Fruit fly (Drosophila melanogaster) whole organism, embryonic: ENCODE data around the gene CG43693.
A peak's percentile ranks its signal among the peaks of the same experiment; 100 is the strongest.

Experiments used
- Antp ChIP-seq: fragments of 200-800 bp; sonication (Bioruptor generic); optimal IDR thresholded peaks from 3 replicates; lab custom pipeline; 2016; ENCODE audit warnings: missing biosample characterization, missing genetic modification characterization
- CG11696 ChIP-seq: fragments of 200-800 bp; sonication (Bioruptor generic); IDR thresholded peaks from 2 replicates; pipeline ENCODE4 v1.3.6; 2022; ENCODE audit warnings: missing biosample characterization, missing genetic modification characterization
- CG12104 ChIP-seq: fragments of 200-800 bp; sonication (Bioruptor generic); optimal IDR thresholded peaks from 3 replicates; lab custom pipeline; 2016; ENCODE audit warnings: missing biosample characterization, missing genetic modification characterization
- CG13123 ChIP-seq: fragments of 200-800 bp; sonication (Bioruptor generic); optimal IDR thresholded peaks from 2 replicates; lab custom pipeline; 2016; ENCODE audit warnings: missing biosample characterization, missing genetic modification characterization
- CG13296 ChIP-seq: fragments of 200-800 bp; sonication (Bioruptor generic); optimal IDR thresholded peaks from 3 replicates; lab custom pipeline; 2018; ENCODE audit warnings: missing biosample characterization, mild to moderate bottlenecking, missing genetic modification characterization
- CG13424 ChIP-seq: fragments of 200-800 bp; sonication (Bioruptor generic); optimal IDR thresholded peaks from 2 replicates; lab custom pipeline; 2019; ENCODE audit warnings: missing biosample characterization, mild to moderate bottlenecking, missing genetic modification characterization, moderate library complexity
- CG14050 ChIP-seq: fragments of 200-800 bp; sonication (Bioruptor generic); IDR thresholded peaks from 3 replicates; pipeline ENCODE4 v1.3.6; 2022; ENCODE audit warnings: missing biosample characterization, missing genetic modification characterization
- CG15514 ChIP-seq: fragments of 200-800 bp; sonication (Bioruptor generic); optimal IDR thresholded peaks from 3 replicates; lab custom pipeline; 2017; ENCODE audit warnings: missing biosample characterization, missing genetic modification characterization, mild to moderate bottlenecking, moderate library complexity, missing genetic modification reagents
- CG15696 ChIP-seq: fragments of 200-800 bp; sonication (Bioruptor generic); optimal IDR thresholded peaks from 2 replicates; lab custom pipeline; 2019; ENCODE audit warnings: missing biosample characterization, mild to moderate bottlenecking, missing genetic modification characterization, moderate library complexity
- CG16813 ChIP-seq: fragments of 200-800 bp; sonication (Bioruptor generic); IDR thresholded peaks from 3 replicates; pipeline ENCODE4 v1.3.6; 2022; ENCODE audit warnings: missing biosample characterization, missing genetic modification characterization; ENCODE audit not compliant: partially characterized antibody
- CG17612 ChIP-seq: fragments of 200-800 bp; sonication (Bioruptor generic); IDR thresholded peaks from 2 replicates; pipeline ENCODE4 v1.3.6; 2022; ENCODE audit warnings: missing biosample characterization, missing genetic modification characterization
- CG18476 ChIP-seq: fragments of 200-800 bp; sonication (Bioruptor generic); optimal IDR thresholded peaks from 2 replicates; lab custom pipeline; 2016; ENCODE audit warnings: missing biosample characterization, mild to moderate bottlenecking, missing genetic modification characterization
- CG2129 ChIP-seq: fragments of 200-800 bp; sonication (Bioruptor generic); IDR thresholded peaks from 2 replicates; pipeline ENCODE4 v1.3.6; 2022; ENCODE audit warnings: missing biosample characterization, missing genetic modification characterization; ENCODE audit not compliant: partially characterized antibody
- CG2678 ChIP-seq: fragments of 200-800 bp; sonication (Bioruptor generic); optimal IDR thresholded peaks from 3 replicates; lab custom pipeline; 2019; ENCODE audit warnings: missing biosample characterization, mild to moderate bottlenecking, missing genetic modification characterization, moderate library complexity
- CG33213 ChIP-seq: fragments of 200-800 bp; sonication (Bioruptor generic); optimal IDR thresholded peaks from 3 replicates; lab custom pipeline; 2016; ENCODE audit warnings: missing biosample characterization, missing genetic modification characterization
- CG5180 ChIP-seq: fragments of 200-800 bp; sonication (Bioruptor generic); optimal IDR thresholded peaks from 3 replicates; lab custom pipeline; 2017; ENCODE audit warnings: missing biosample characterization, missing genetic modification characterization, mild to moderate bottlenecking, moderate library complexity, missing genetic modification reagents
- CG6254 ChIP-seq: fragments of 200-800 bp; sonication (Bioruptor generic); optimal IDR thresholded peaks from 3 replicates; lab custom pipeline; 2017; ENCODE audit warnings: mild to moderate bottlenecking, missing biosample characterization, missing genetic modification reagents, missing genetic modification characterization
- CG7271 ChIP-seq: fragments of 200-800 bp; sonication (Bioruptor generic); optimal IDR thresholded peaks from 2 replicates; lab custom pipeline; 2018; ENCODE audit warnings: missing biosample characterization, mild to moderate bottlenecking, missing genetic modification characterization, moderate library complexity
- CoRest ChIP-seq: fragments of 200-800 bp; sonication (Bioruptor generic); optimal IDR thresholded peaks from 3 replicates; lab custom pipeline; 2018; ENCODE audit warnings: missing biosample characterization, mild to moderate bottlenecking, missing genetic modification characterization, moderate library complexity
- Deaf1 ChIP-seq: fragments of 200-800 bp; optimal IDR thresholded peaks from 3 replicates; lab custom pipeline; 2019; ENCODE audit warnings: missing biosample characterization, mild to moderate bottlenecking, missing genetic modification characterization, moderate library complexity
- Dek ChIP-seq: fragments of 200-800 bp; sonication (Bioruptor generic); optimal IDR thresholded peaks from 3 replicates; lab custom pipeline; 2019; ENCODE audit warnings: missing biosample characterization, mild to moderate bottlenecking, missing genetic modification characterization, moderate library complexity
- Fer2 ChIP-seq: fragments of 200-800 bp; sonication (Bioruptor generic); optimal IDR thresholded peaks from 2 replicates; lab custom pipeline; 2018; ENCODE audit warnings: missing biosample characterization, mild to moderate bottlenecking, missing genetic modification characterization, moderate library complexity
- Hand ChIP-seq: fragments of 200-800 bp; sonication (Bioruptor generic); optimal IDR thresholded peaks from 2 replicates; lab custom pipeline; 2017; ENCODE audit warnings: mild to moderate bottlenecking, missing biosample characterization, missing genetic modification reagents, missing genetic modification characterization
- HmgD ChIP-seq: fragments of 200-800 bp; sonication (Bioruptor generic); optimal IDR thresholded peaks from 3 replicates; lab custom pipeline; 2016; ENCODE audit warnings: missing biosample characterization, missing genetic modification characterization
- Lim3 ChIP-seq: fragments of 200-800 bp; sonication (Bioruptor generic); IDR thresholded peaks from 2 replicates; pipeline ENCODE4 v1.3.6; 2022; ENCODE audit warnings: missing biosample characterization, missing genetic modification characterization
- Lpt ChIP-seq: fragments of >200 bp; optimal IDR thresholded peaks from 2 replicates; lab custom pipeline; 2018; ENCODE audit warnings: missing biosample characterization, missing genetic modification characterization
- NC2α ChIP-seq: fragments of 200-800 bp; sonication (Bioruptor generic); optimal IDR thresholded peaks from 2 replicates; lab custom pipeline; 2016; ENCODE audit warnings: missing biosample characterization, missing genetic modification characterization
- Neu2 ChIP-seq: fragments of 200-800 bp; sonication (Bioruptor generic); optimal IDR thresholded peaks from 3 replicates; lab custom pipeline; 2016; ENCODE audit warnings: missing biosample characterization, missing genetic modification characterization, borderline replicate concordance
- Pdp1 ChIP-seq, 2 experiments: fragments of 200-800 bp; sonication (Bioruptor generic); optimal IDR thresholded peaks; 3 replicates each; lab custom pipeline; 2016; ENCODE audit warnings: missing biosample characterization in 2 of 2, missing genetic modification characterization in 2 of 2, mild to moderate bottlenecking in 1 of 2, moderate library complexity in 1 of 2
- Usf ChIP-seq: fragments of 200-800 bp; sonication (Bioruptor generic); optimal IDR thresholded peaks from 2 replicates; lab custom pipeline; 2017; ENCODE audit warnings: missing genotype, missing biosample characterization, missing genetic modification characterization
- ab ChIP-seq: fragments of 200-800 bp; sonication (Bioruptor generic); optimal IDR thresholded peaks from 2 replicates; lab custom pipeline; 2016; ENCODE audit warnings: missing biosample characterization, missing genetic modification characterization
- ac ChIP-seq: fragments of 200-800 bp; sonication (Bioruptor generic); optimal IDR thresholded peaks from 3 replicates; lab custom pipeline; 2017; ENCODE audit warnings: missing biosample characterization, mild to moderate bottlenecking, missing genetic modification characterization
- bigmax ChIP-seq: fragments of 200-800 bp; sonication (Bioruptor generic); optimal IDR thresholded peaks from 2 replicates; lab custom pipeline; 2018; ENCODE audit warnings: missing biosample characterization, mild to moderate bottlenecking, missing genetic modification characterization
- bowl ChIP-seq: fragments of 200-800 bp; sonication (Bioruptor generic); IDR thresholded peaks from 2 replicates; pipeline ENCODE4 v1.3.6; 2022; ENCODE audit warnings: missing biosample characterization, missing genetic modification characterization
- btn ChIP-seq: fragments of 200-800 bp; sonication (Bioruptor generic); optimal IDR thresholded peaks from 2 replicates; lab custom pipeline; 2016; ENCODE audit warnings: missing biosample characterization, missing genetic modification characterization
- caup ChIP-seq: fragments of 200-800 bp; sonication (Bioruptor generic); optimal IDR thresholded peaks from 3 replicates; lab custom pipeline; 2017; ENCODE audit warnings: missing biosample characterization, mild to moderate bottlenecking, missing genetic modification characterization, moderate library complexity; ENCODE audit not compliant: severe bottlenecking
- dm ChIP-seq: fragments of 200-800 bp; sonication (Bioruptor generic); optimal IDR thresholded peaks from 3 replicates; lab custom pipeline; 2016; ENCODE audit warnings: missing biosample characterization, missing genetic modification characterization
- emc ChIP-seq: fragments of 200-800 bp; sonication (Bioruptor generic); optimal IDR thresholded peaks from 2 replicates; lab custom pipeline; 2016; ENCODE audit warnings: missing biosample characterization, missing genetic modification characterization
- ewg ChIP-seq: fragments of 200-800 bp; sonication (Bioruptor generic); optimal IDR thresholded peaks from 3 replicates; lab custom pipeline; 2017; ENCODE audit warnings: mild to moderate bottlenecking, missing biosample characterization, missing genetic modification reagents, missing genetic modification characterization
- exex ChIP-seq: fragments of 200-800 bp; sonication (Bioruptor generic); optimal IDR thresholded peaks from 4 replicates; lab custom pipeline; 2018; ENCODE audit warnings: missing biosample characterization, mild to moderate bottlenecking, missing genetic modification characterization, moderate library complexity
- gcm2 ChIP-seq: fragments of 200-800 bp; sonication (Bioruptor generic); optimal IDR thresholded peaks from 2 replicates; lab custom pipeline; 2016; ENCODE audit warnings: missing biosample characterization, missing genetic modification characterization
- grn ChIP-seq: fragments of 200-800 bp; sonication (Bioruptor generic); optimal IDR thresholded peaks from 3 replicates; lab custom pipeline; 2017; ENCODE audit warnings: missing biosample characterization, missing genetic modification characterization
- ken ChIP-seq: fragments of 200-800 bp; sonication (Bioruptor generic); IDR thresholded peaks from 3 replicates; pipeline ENCODE4 v1.3.6; 2022; ENCODE audit warnings: missing biosample characterization, missing genetic modification characterization
- odd ChIP-seq: fragments of 200-800 bp; sonication (Bioruptor generic); optimal IDR thresholded peaks from 2 replicates; lab custom pipeline; 2017; ENCODE audit warnings: missing biosample characterization, mild to moderate bottlenecking, missing genetic modification characterization
- scrt ChIP-seq: fragments of 200-800 bp; sonication (Bioruptor generic); optimal IDR thresholded peaks from 2 replicates; lab custom pipeline; 2018; ENCODE audit warnings: missing biosample characterization, mild to moderate bottlenecking, missing genetic modification characterization, moderate library complexity
- stc ChIP-seq: fragments of 200-800 bp; sonication (Bioruptor generic); IDR thresholded peaks from 2 replicates; pipeline ENCODE4 v1.3.6; 2022; ENCODE audit warnings: missing biosample characterization, missing genetic modification characterization
- tgo ChIP-seq: fragments of 200-800 bp; sonication (Bioruptor generic); IDR thresholded peaks from 3 replicates; pipeline ENCODE4 v1.3.6; 2022; ENCODE audit warnings: missing biosample characterization, missing genetic modification characterization
- ttk ChIP-seq: fragments of 200-800 bp; sonication (Bioruptor generic); IDR thresholded peaks from 2 replicates; pipeline ENCODE4 v2.1.2; 2022; ENCODE audit warnings: missing biosample characterization, missing genetic modification characterization
- usp ChIP-seq: fragments of >200 bp; optimal IDR thresholded peaks from 2 replicates; lab custom pipeline; 2017; ENCODE audit warnings: missing biosample characterization, missing genetic modification characterization
- wek ChIP-seq: fragments of 200-800 bp; sonication (Bioruptor generic); optimal IDR thresholded peaks from 3 replicates; lab custom pipeline; 2018; ENCODE audit warnings: missing biosample characterization, mild to moderate bottlenecking, missing genetic modification characterization, moderate library complexity

CG43693 gene

dm6 chr3L:11064689-11065088 is 13.5 kb upstream of the CG43693 start, which contains the start of the genes CG32075, CG45101 and SuUR (continued):
- TF ChIP-seq HmgD (peak; percentile 73), CG2129 (GFP tag; lab: Robert Waterston, UW) (no peak), ken (GFP tag; lab: Robert Waterston, UW) (peak; percentile 89), CG18476 (GFP tag; lab: Kevin White, UChicago) (peak; percentile 82), bowl (GFP tag; lab: Robert Waterston, UW) (0 out of 2 replicates have a peak, but pooled peaks have one; percentile 40), ac (GFP tag; lab: Kevin White, UChicago) (peak; percentile 38), Hand (no peak), wek (GFP tag; lab: Kevin White, UChicago) (no peak), ewg (GFP tag; lab: Kevin White, UChicago) (peak; percentile 76), CG33213 (peak; percentile 91), Fer2 (tag; lab: Kevin White, UChicago) (peak; percentile 79), CoRest (tag; lab: Kevin White, UChicago) (peak; percentile 89), CG7271 (tag; lab: Kevin White, UChicago) (peak; percentile 58), CG15514 (GFP tag; lab: Kevin White, UChicago) (peak; percentile 78), tgo (peak; percentile 94), btn (no peak), stc (GFP tag; lab: Robert Waterston, UW) (peak; percentile 85), CG13296 (peak; percentile 79), odd (GFP tag; lab: Kevin White, UChicago) (peak; percentile 52), CG12104 (GFP tag; lab: Kevin White, UChicago) (peak; percentile 73), CG2678 (tag; lab: Kevin White, UChicago) (peak; percentile 87), Dek (peak; percentile 78), bigmax (no peak), CG13424 (tag; lab: Kevin White, UChicago) (peak; percentile 90), gcm2 (GFP tag; lab: Kevin White, UChicago) (peak; percentile 81), CG17612 (GFP tag; lab: Robert Waterston, UW) (peak; percentile 59; the same call in 1 of the 2 replicates), Neu2 (GFP tag; lab: Kevin White, UChicago) (no peak), dm (peak; percentile 84), Usf (peak; percentile 73), CG6254 (peak; percentile 54), exex (tag; lab: Kevin White, UChicago) (peak; percentile 51), scrt (GFP tag; lab: Kevin White, UChicago) (peak; percentile 60), usp (GFP tag; lab: Kevin White, UChicago) (no peak), CG14050 (peak; percentile 72; the same call in 2 of the 3 replicates), CG11696 (GFP tag; lab: Robert Waterston, UW) (peak; percentile 41; the same call in 1 of the 2 replicates), NC2α (GFP tag; lab: Kevin White, UChicago) (peak; percentile 70), Deaf1 (tag; lab: Kevin White, UChicago) (peak; percentile 38), CG13123 (GFP tag; lab: Kevin White, UChicago) (peak; percentile 82), ab (peak; percentile 88), Antp (peak; percentile 84), CG16813 (GFP tag; lab: Robert Waterston, UW) (no peak), ttk (peak; percentile 81), CG5180 (GFP tag; lab: Kevin White, UChicago) (peak; percentile 59), CG15696 (tag; lab: Kevin White, UChicago) (peak; percentile 84), emc (GFP tag; lab: Kevin White, UChicago) (peak; percentile 10), Pdp1 (GFP tag; optimal IDR thresholded peaks at IDR 0.05; lab: Kevin White, UChicago) (peak; percentile 87 to 90), caup (GFP tag; lab: Kevin White, UChicago) (peak; percentile 86), grn (GFP tag; lab: Kevin White, UChicago) (peak; percentile 24), Lim3 (GFP tag; lab: Robert Waterston, UW) (no peak), Lpt (GFP tag; lab: Kevin White, UChicago) (no peak)
